Fruit fly (Drosophila melanogaster): ENCODE measurements around the gene CG11381.

CG11381 gene

dm6 chrX:1239832-1240231, 36.3 kb downstream of the CG11381 start, which contains the start of gene CG11403 (continued):
- TF ChIP-seq bigmax (GFP tag; optimal IDR thresholded peaks at IDR 0.05): no peak
- TF ChIP-seq Taf1 (GFP tag; IDR thresholded peaks at IDR 0.05): no peak
- TF ChIP-seq bsh (GFP tag; optimal IDR thresholded peaks at IDR 0.05): no peak
- peak; percentile 22 for TF ChIP-seq CG30403 (GFP tag; optimal IDR thresholded peaks at IDR 0.05)
- peak; percentile 49; the same call in 2 of the 3 replicates for TF ChIP-seq CG17361 (GFP tag; IDR thresholded peaks at IDR 0.05)
- TF ChIP-seq HHEX (GFP tag; optimal IDR thresholded peaks at IDR 0.05): no peak
- no peak for TF ChIP-seq yki (optimal IDR thresholded peaks at IDR 0.05)
- peak in 1 of 2 experiments; percentile 2 for TF ChIP-seq dpn (GFP tag; optimal IDR thresholded peaks at IDR 0.05)
- TF ChIP-seq CG9817 (tag; optimal IDR thresholded peaks at IDR 0.05): no peak
- peak in 1 of 2 experiments; percentile 37 for TF ChIP-seq Pdp1 (GFP tag; optimal IDR thresholded peaks at IDR 0.05)
- TF ChIP-seq Med (GFP tag): peak; percentile 85
- no peak for TF ChIP-seq CG6175 (GFP tag; IDR thresholded peaks at IDR 0.05)
- TF ChIP-seq Doc2 (GFP tag; IDR thresholded peaks at IDR 0.05): no peak
- TF ChIP-seq CG7372 (GFP tag; IDR thresholded peaks at IDR 0.05): no peak
- TF ChIP-seq CG10959 (GFP tag; IDR thresholded peaks at IDR 0.05): no peak
- no peak for TF ChIP-seq oc (tag; optimal IDR thresholded peaks at IDR 0.05)
- peak; percentile 81 for TF ChIP-seq inv (GFP tag; IDR thresholded peaks at IDR 0.05; ENCODE audit: partially characterized antibody)
- TF ChIP-seq Jarid2 (GFP tag; optimal IDR thresholded peaks at IDR 0.05): no peak
- TF ChIP-seq lmd (GFP tag; IDR thresholded peaks at IDR 0.05): no peak
- no peak for TF ChIP-seq CG2875 (GFP tag; optimal IDR thresholded peaks at IDR 0.05)
- no peak for TF ChIP-seq pb (GFP tag; optimal IDR thresholded peaks at IDR 0.05)
- no peak for TF ChIP-seq wor (GFP tag; IDR thresholded peaks at IDR 0.05)
- no peak for TF ChIP-seq CG7786 (GFP tag; optimal IDR thresholded peaks at IDR 0.05)
- TF ChIP-seq D (optimal IDR thresholded peaks at IDR 0.05): no peak
- TF ChIP-seq D (GFP tag; optimal IDR thresholded peaks at IDR 0.05): no peak
- peak; percentile 52 for TF ChIP-seq CG9932 (GFP tag; IDR thresholded peaks at IDR 0.05)
- no peak for TF ChIP-seq CG10366 (GFP tag; IDR thresholded peaks at IDR 0.05)
- no peak for TF ChIP-seq CG31388 (GFP tag; optimal IDR thresholded peaks at IDR 0.05)
- TF ChIP-seq CG14667 (GFP tag; IDR thresholded peaks at IDR 0.05): no peak
- TF ChIP-seq crc (GFP tag; optimal IDR thresholded peaks at IDR 0.05): no peak
- no peak for TF ChIP-seq CkIIα-i1 (GFP tag; IDR thresholded peaks at IDR 0.05)
- no peak for TF ChIP-seq peb (GFP tag; IDR thresholded peaks at IDR 0.05)
- peak; percentile 81; the same call in 2 of the 3 replicates for TF ChIP-seq CG11560 (tag; IDR thresholded peaks at IDR 0.05)
- no peak for TF ChIP-seq GATAe (GFP tag; conservative IDR thresholded peaks at IDR 0.05)
- no peak for TF ChIP-seq CG10979 (tag; optimal IDR thresholded peaks at IDR 0.05)
- no peak for TF ChIP-seq CG9876 (GFP tag; optimal IDR thresholded peaks at IDR 0.05)
- peak; percentile 83 for TF ChIP-seq phol (tag; optimal IDR thresholded peaks at IDR 0.05)
- no peak for TF ChIP-seq CG17359 (tag; optimal IDR thresholded peaks at IDR 0.05)
- TF ChIP-seq bowl (GFP tag; IDR thresholded peaks at IDR 0.05): no peak
- no peak for TF ChIP-seq TFAM (GFP tag; optimal IDR thresholded peaks at IDR 0.05)
- TF ChIP-seq CG2199 (GFP tag; IDR thresholded peaks at IDR 0.05): no peak
- TF ChIP-seq CG11093 (GFP tag; IDR thresholded peaks at IDR 0.05): no peak
- no peak for TF ChIP-seq Oaz (GFP tag; IDR thresholded peaks at IDR 0.05)
- peak; percentile 4 for TF ChIP-seq zen (tag; optimal IDR thresholded peaks at IDR 0.05)
- TF ChIP-seq Hey (tag; optimal IDR thresholded peaks at IDR 0.05): no peak
- TF ChIP-seq CG2129 (GFP tag; IDR thresholded peaks at IDR 0.05; ENCODE audit: partially characterized antibody): peak; percentile 83
- no peak for TF ChIP-seq D19B (GFP tag; optimal IDR thresholded peaks at IDR 0.05)
- peak; percentile 75 for TF ChIP-seq CG14860 (GFP tag; IDR thresholded peaks at IDR 0.05; ENCODE audit: partially characterized antibody)
- TF ChIP-seq slbo (GFP tag; IDR thresholded peaks at IDR 0.05): 0 out of 2 replicates have a peak, but pooled peaks have one; percentile 8
- TF ChIP-seq pzg (GFP tag; optimal IDR thresholded peaks at IDR 0.05): peak; percentile 65
- no peak for TF ChIP-seq Sox100B (GFP tag; optimal IDR thresholded peaks at IDR 0.05)
- TF ChIP-seq CG2116 (GFP tag; optimal IDR thresholded peaks at IDR 0.05): peak; percentile 86
